Worm (Caenorhabditis elegans): Measurements from ENCODE around the gene jbts-14.

Gene jbts-14

ce11 chrX:8755987-8756386, 51.9 kb downstream of the jbts-14 start:
- TF ChIP-seq him-1 (tag; optimal IDR thresholded peaks at IDR 0.05) (no peak), dao-5 (tag; optimal IDR thresholded peaks at IDR 0.05) (no peak), W03F9.2 (tag; optimal IDR thresholded peaks at IDR 0.05) (no peak)
